Fruit fly (Drosophila melanogaster): ENCODE data around the gene ppk13.

ppk13 gene

DNA sequence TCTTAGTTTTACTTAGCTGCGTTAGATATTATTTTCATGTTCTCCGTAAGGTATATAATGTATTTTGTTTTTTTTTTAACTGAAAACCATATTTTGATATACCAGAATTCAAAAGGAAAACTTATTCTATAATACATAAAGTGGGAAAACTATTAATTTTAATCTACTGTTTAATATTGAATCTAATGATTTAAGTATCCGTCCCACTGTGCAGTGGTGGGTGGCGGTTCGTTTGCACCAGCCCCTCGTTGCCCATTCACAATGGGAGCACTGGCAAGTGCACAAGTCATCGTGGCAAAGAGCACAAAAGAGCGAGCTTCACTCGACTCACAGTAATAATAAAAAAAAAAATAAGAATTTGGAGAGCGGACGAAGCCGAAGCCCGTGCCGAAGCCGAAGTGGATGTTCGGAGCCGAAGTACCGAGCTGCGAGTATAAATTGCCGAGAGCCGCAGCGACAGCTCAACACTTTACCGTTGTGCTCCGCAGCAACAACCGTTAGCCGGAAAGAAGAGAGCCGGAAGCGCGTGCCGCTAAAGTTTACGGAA is 8.0 kb upstream of the ppk13 start, which contains the start of gene CG34136:
Gene CG34136 (plus strand): TSS at position 475 of the 547 bp plus-strand sequence.
- TF ChIP-seq insv (optimal IDR thresholded peaks at IDR 0.05) (no peak), psq (optimal IDR thresholded peaks at IDR 0.05) (no peak), Myc (optimal IDR thresholded peaks at IDR 0.05) (no peak), ttk (optimal IDR thresholded peaks at IDR 0.05) (no peak), Sin3A (optimal IDR thresholded peaks at IDR 0.05) (no peak), h (optimal IDR thresholded peaks at IDR 0.05) (no peak)

DNA sequence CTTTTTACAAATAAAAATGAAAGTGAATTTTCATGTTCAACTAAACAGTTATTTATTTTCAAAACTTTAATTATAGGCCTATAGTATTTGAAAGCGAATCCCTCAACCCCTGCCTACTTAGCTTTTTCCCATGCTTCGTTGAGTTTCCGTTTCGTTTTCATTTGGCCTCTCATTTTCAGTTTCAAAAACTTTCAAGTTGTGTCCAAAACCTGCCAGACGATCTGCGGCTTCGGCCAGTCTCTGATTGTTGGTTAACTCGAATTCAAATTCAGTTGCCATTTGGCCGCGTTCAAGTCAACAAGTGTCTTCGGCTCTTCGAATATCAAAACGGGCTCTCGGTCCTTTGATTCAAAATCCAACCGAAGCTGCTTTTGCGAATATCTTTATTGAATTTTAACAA is 2.4 kb upstream of the ppk13 start, which contains the start of gene CG14397:
Gene CG14397 (plus strand): TSS at position 270 of the 400 bp plus-strand sequence.
- no peak for TF ChIP-seq h (optimal IDR thresholded peaks at IDR 0.05)
- no peak for TF ChIP-seq Sin3A (optimal IDR thresholded peaks at IDR 0.05)
- TF ChIP-seq ttk (optimal IDR thresholded peaks at IDR 0.05) = no peak
- no peak for TF ChIP-seq psq (optimal IDR thresholded peaks at IDR 0.05)

dm6 chr2L:21089075-21089474 is 524 bp upstream of the ppk13 start, which contains the start of gene CG9259:
CG9259 (plus strand) TSS chr2L:21089375.
- TF ChIP-seq psq (optimal IDR thresholded peaks at IDR 0.05) = no peak
- no peak for TF ChIP-seq Sin3A (optimal IDR thresholded peaks at IDR 0.05)
- no peak for TF ChIP-seq ttk (optimal IDR thresholded peaks at IDR 0.05)
- no peak for TF ChIP-seq h (optimal IDR thresholded peaks at IDR 0.05)
- no peak for TF ChIP-seq insv (optimal IDR thresholded peaks at IDR 0.05)
- TF ChIP-seq Myc (optimal IDR thresholded peaks at IDR 0.05) = no peak

dm6 chr2L:21086406-21086805 is 2.1 kb downstream of the ppk13 start, which contains the start of gene CG33509:
CG33509 (minus strand) TSS chr2L:21086506.
- no peak for TF ChIP-seq Myc (optimal IDR thresholded peaks at IDR 0.05)
- no peak for TF ChIP-seq h (optimal IDR thresholded peaks at IDR 0.05)
- no peak for TF ChIP-seq insv (optimal IDR thresholded peaks at IDR 0.05)
- no peak for TF ChIP-seq Sin3A (optimal IDR thresholded peaks at IDR 0.05)
- no peak for TF ChIP-seq psq (optimal IDR thresholded peaks at IDR 0.05)
- TF ChIP-seq ttk (optimal IDR thresholded peaks at IDR 0.05) = no peak

dm6 chr2L:21084268-21084667 is 4.3 kb downstream of the ppk13 start, which contains the start of gene CG33510:
CG33510 (minus strand) TSS chr2L:21084326.
- TF ChIP-seq ttk (optimal IDR thresholded peaks at IDR 0.05) = no peak
- no peak for TF ChIP-seq h (optimal IDR thresholded peaks at IDR 0.05)

- no peak for TF ChIP-seq h (optimal IDR thresholded peaks at IDR 0.05)
- no peak for TF ChIP-seq insv (optimal IDR thresholded peaks at IDR 0.05)
- TF ChIP-seq psq (optimal IDR thresholded peaks at IDR 0.05) = no peak
- no peak for TF ChIP-seq Myc (optimal IDR thresholded peaks at IDR 0.05)
- TF ChIP-seq ttk (optimal IDR thresholded peaks at IDR 0.05) = no peak
- no peak for TF ChIP-seq Sin3A (optimal IDR thresholded peaks at IDR 0.05)
These were observed 5.9 kb downstream of the ppk13 start, which contains the start of gene CG33511 for dm6 chr2L:21082444-21083201. CG33511 (minus strand) TSS chr2L:21082494.

dm6 chr2L:21077849-21078248 is 10.7 kb downstream of the ppk13 start:
- TF ChIP-seq ttk (optimal IDR thresholded peaks at IDR 0.05) = no peak
- TF ChIP-seq Myc (optimal IDR thresholded peaks at IDR 0.05) = no peak
- no peak for TF ChIP-seq h (optimal IDR thresholded peaks at IDR 0.05)
- TF ChIP-seq Sin3A (optimal IDR thresholded peaks at IDR 0.05) = no peak
- TF ChIP-seq psq (optimal IDR thresholded peaks at IDR 0.05) = no peak
- no peak for TF ChIP-seq insv (optimal IDR thresholded peaks at IDR 0.05)

- TF ChIP-seq Myc (optimal IDR thresholded peaks at IDR 0.05) = no peak
- no peak for TF ChIP-seq ttk (optimal IDR thresholded peaks at IDR 0.05)
- no peak for TF ChIP-seq Sin3A (optimal IDR thresholded peaks at IDR 0.05)
- no peak for TF ChIP-seq psq (optimal IDR thresholded peaks at IDR 0.05)
- no peak for TF ChIP-seq h (optimal IDR thresholded peaks at IDR 0.05)
- TF ChIP-seq insv (optimal IDR thresholded peaks at IDR 0.05) = no peak
These were observed 13.4 kb downstream of the ppk13 start, which contains the start of gene tadr for dm6 chr2L:21075105-21075504. tadr (plus strand) TSS chr2L:21075405.

dm6 chr2L:21073818-21074217 is 14.7 kb downstream of the ppk13 start:
- TF ChIP-seq Myc (optimal IDR thresholded peaks at IDR 0.05) (no peak), h (optimal IDR thresholded peaks at IDR 0.05) (no peak), ttk (optimal IDR thresholded peaks at IDR 0.05) (no peak), insv (optimal IDR thresholded peaks at IDR 0.05) (no peak), Sin3A (optimal IDR thresholded peaks at IDR 0.05) (no peak), psq (optimal IDR thresholded peaks at IDR 0.05) (no peak)

DNA sequence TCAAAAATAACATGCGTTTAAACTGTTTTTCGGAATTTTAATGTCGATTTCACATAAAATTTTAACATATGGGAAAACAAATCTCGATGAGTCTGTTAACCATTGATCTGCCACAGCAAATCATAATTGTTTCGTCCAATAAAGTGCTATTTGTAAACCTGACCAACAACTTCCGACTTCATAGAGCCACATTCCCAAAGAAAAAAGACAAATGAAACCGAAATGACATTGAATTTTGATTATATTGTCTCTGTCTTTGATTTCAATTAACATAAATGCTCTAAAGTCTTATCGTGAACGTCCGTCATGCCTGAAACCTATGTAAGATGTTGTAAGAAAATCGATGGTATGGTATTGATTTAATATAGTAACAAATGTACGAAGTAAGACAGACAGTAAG is 15.3 kb downstream of the ppk13 start:
- no peak for TF ChIP-seq psq (optimal IDR thresholded peaks at IDR 0.05)
- no peak for TF ChIP-seq insv (optimal IDR thresholded peaks at IDR 0.05)
- no peak for TF ChIP-seq ttk (optimal IDR thresholded peaks at IDR 0.05)
- TF ChIP-seq Myc (optimal IDR thresholded peaks at IDR 0.05) = no peak
- no peak for TF ChIP-seq h (optimal IDR thresholded peaks at IDR 0.05)
- TF ChIP-seq Sin3A (optimal IDR thresholded peaks at IDR 0.05) = no peak

dm6 chr2L:21072389-21072788 is 16.2 kb downstream of the ppk13 start:
- TF ChIP-seq Sin3A (optimal IDR thresholded peaks at IDR 0.05) = no peak
- TF ChIP-seq h (optimal IDR thresholded peaks at IDR 0.05) = no peak
- no peak for TF ChIP-seq psq (optimal IDR thresholded peaks at IDR 0.05)
- no peak for TF ChIP-seq insv (optimal IDR thresholded peaks at IDR 0.05)
- no peak for TF ChIP-seq Myc (optimal IDR thresholded peaks at IDR 0.05)
- TF ChIP-seq ttk (optimal IDR thresholded peaks at IDR 0.05) = no peak

- no peak for TF ChIP-seq Myc (optimal IDR thresholded peaks at IDR 0.05)
- no peak for TF ChIP-seq insv (optimal IDR thresholded peaks at IDR 0.05)
- TF ChIP-seq Sin3A (optimal IDR thresholded peaks at IDR 0.05) = no peak
- TF ChIP-seq psq (optimal IDR thresholded peaks at IDR 0.05) = no peak
- no peak for TF ChIP-seq ttk (optimal IDR thresholded peaks at IDR 0.05)
- no peak for TF ChIP-seq h (optimal IDR thresholded peaks at IDR 0.05)
These were observed 17.1 kb downstream of the ppk13 start, which contains the start of gene CG9265 for dm6 chr2L:21071435-21071834. CG9265 (minus strand) TSS chr2L:21071502.
